Worm (Caenorhabditis elegans): ENCODE results near the gene srlf-18.

DNA sequence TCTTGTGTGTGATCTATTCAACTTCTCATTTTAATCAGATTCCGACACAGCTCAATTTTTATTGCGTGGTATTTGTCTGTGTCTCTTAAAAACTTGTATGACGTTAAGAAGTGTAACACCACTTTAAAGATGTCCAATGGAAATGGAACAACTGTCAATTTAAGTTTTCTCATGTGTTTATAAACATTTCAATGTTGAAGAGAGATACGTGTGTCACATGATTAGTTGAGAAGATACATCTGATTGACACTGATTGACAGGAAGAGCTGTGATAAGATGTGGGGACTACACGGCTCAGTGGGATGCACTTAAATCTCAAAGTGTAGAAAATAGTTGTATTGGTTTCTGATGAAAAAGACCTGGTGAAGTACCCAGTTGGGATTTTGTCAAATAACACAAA, 33.0 kb downstream of the srlf-18 start:
- TF ChIP-seq aha-1 (tag; optimal IDR thresholded peaks at IDR 0.05) (no peak), fkh-10 (GFP tag; optimal IDR thresholded peaks at IDR 0.05) (no peak), mep-1 (tag; optimal IDR thresholded peaks at IDR 0.05) (peak; percentile 8), lir-3 (tag; optimal IDR thresholded peaks at IDR 0.05; ENCODE audit: poor library complexity) (peak; percentile 60), elt-3 (tag; optimal IDR thresholded peaks at IDR 0.05) (no peak), lin-35 (GFP tag; optimal IDR thresholded peaks at IDR 0.05) (no peak), snpc-4 (tag; optimal IDR thresholded peaks at IDR 0.05) (no peak), zag-1 (tag; optimal IDR thresholded peaks at IDR 0.05) (no peak), pqm-1 (tag; optimal IDR thresholded peaks at IDR 0.05) (no peak), lin-13 (GFP tag; optimal IDR thresholded peaks at IDR 0.05) (peak; percentile 46)

All from whole organism, L1 larva.